Fruit fly (Drosophila melanogaster) whole organism, wandering third instar larva: Measurements from ENCODE around the gene CG43165.
A peak's percentile ranks its signal among the peaks of the same experiment; 100 is the strongest.

ENCODE experiments used
- Abd-B ChIP-seq: fragments of >200 bp; optimal IDR thresholded peaks from 2 replicates; lab custom pipeline; 2017; ENCODE audit warnings: missing biosample characterization, missing genetic modification characterization
- CG32264 ChIP-seq: fragments of 200-800 bp; sonication (Bioruptor generic); optimal IDR thresholded peaks from 2 replicates; lab custom pipeline; 2016; ENCODE audit warnings: missing biosample characterization, missing genetic modification characterization
- CG9705 ChIP-seq: fragments of 200-800 bp; sonication (Bioruptor generic); optimal IDR thresholded peaks from 2 replicates; lab custom pipeline; 2018; ENCODE audit warnings: missing biosample characterization, mild to moderate bottlenecking, missing genetic modification characterization
- CrebA ChIP-seq: fragments of 200-800 bp; sonication (Bioruptor generic); optimal IDR thresholded peaks from 2 replicates; lab custom pipeline; 2016; ENCODE audit warnings: missing biosample characterization, mild to moderate bottlenecking, missing genetic modification characterization, borderline replicate concordance
- Dfd ChIP-seq: fragments of >200 bp; optimal IDR thresholded peaks from 2 replicates; lab custom pipeline; 2017; ENCODE audit warnings: missing biosample characterization, missing genetic modification characterization
- Dif ChIP-seq: fragments of 200-275, 200-300 bp; sonication (Bioruptor generic); optimal IDR thresholded peaks from 2 replicates; lab custom pipeline; 2018; ENCODE audit warnings: missing biosample characterization, missing genetic modification characterization; ENCODE audit not compliant: partially characterized antibody
- GATAd ChIP-seq: sonication (Bioruptor generic); optimal IDR thresholded peaks from 2 replicates; lab custom pipeline; 2016; ENCODE audit warnings: missing biosample characterization, missing genetic modification characterization
- HLH106 ChIP-seq: fragments of 200-800 bp; optimal IDR thresholded peaks from 3 replicates; lab custom pipeline; 2019; ENCODE audit warnings: missing biosample characterization, mild to moderate bottlenecking, missing genetic modification characterization, moderate library complexity
- Hnf4 ChIP-seq: fragments of 200-800 bp; sonication (Bioruptor generic); optimal IDR thresholded peaks from 2 replicates; lab custom pipeline; 2016; ENCODE audit warnings: missing biosample characterization, mild to moderate bottlenecking, missing genetic modification characterization
- Hr78 ChIP-seq: fragments of >200 bp; optimal IDR thresholded peaks from 2 replicates; lab custom pipeline; 2017; ENCODE audit warnings: missing biosample characterization, missing genetic modification characterization
- Hr83 ChIP-seq: fragments of 200-300 bp; sonication (Bioruptor generic); optimal IDR thresholded peaks from 2 replicates; lab custom pipeline; 2016; ENCODE audit warnings: missing biosample characterization, mild to moderate bottlenecking, missing genetic modification characterization, moderate library complexity; ENCODE audit not compliant: poor library complexity, severe bottlenecking
- Jra ChIP-seq: sonication (Bioruptor generic); optimal IDR thresholded peaks from 2 replicates; lab custom pipeline; 2016; ENCODE audit warnings: missing biosample characterization, missing genetic modification characterization
- Mio ChIP-seq: sonication (Bioruptor generic); optimal IDR thresholded peaks from 2 replicates; lab custom pipeline; 2016; ENCODE audit warnings: missing biosample characterization, missing genetic modification characterization
- Myc ChIP-seq: fragments of >200 bp; optimal IDR thresholded peaks from 2 replicates; lab custom pipeline; 2017
- N ChIP-seq: fragments of >200 bp; optimal IDR thresholded peaks from 2 replicates; lab custom pipeline; 2018; ENCODE audit warnings: missing biosample characterization, missing external identifiers, missing genetic modification characterization
- OdsH ChIP-seq: fragments of 200-800 bp; sonication (Bioruptor generic); optimal IDR thresholded peaks from 2 replicates; lab custom pipeline; 2016; ENCODE audit warnings: missing biosample characterization, mild to moderate bottlenecking, missing genetic modification characterization
- Rel ChIP-seq, 2 experiments: fragments of 200-800 bp; sonication (Bioruptor generic) in 1 of 2; optimal IDR thresholded peaks; 2 replicates in 1 of 2; 3 replicates in 1 of 2; lab custom pipeline; 2016 to 2019; ENCODE audit warnings: mild to moderate bottlenecking in 2 of 2, missing biosample characterization in 2 of 2, missing genetic modification characterization in 2 of 2, moderate library complexity in 1 of 2
- Sp1 ChIP-seq: fragments of 200-800 bp; sonication (Bioruptor generic); optimal IDR thresholded peaks from 3 replicates; lab custom pipeline; 2019; ENCODE audit warnings: missing biosample characterization, mild to moderate bottlenecking, missing genetic modification characterization, moderate library complexity
- Vsx2 ChIP-seq: fragments of 200-300, 225-300 bp; sonication (Bioruptor generic); optimal IDR thresholded peaks from 2 replicates; lab custom pipeline; 2018; ENCODE audit warnings: missing biosample characterization, missing genetic modification characterization; ENCODE audit not compliant: partially characterized antibody
- br ChIP-seq: fragments of 200-800 bp; sonication (Bioruptor generic); optimal IDR thresholded peaks from 2 replicates; lab custom pipeline; 2016; ENCODE audit warnings: missing biosample characterization, missing genetic modification characterization
- brk ChIP-seq: fragments of 200-800 bp; sonication (Bioruptor generic); optimal IDR thresholded peaks from 2 replicates; lab custom pipeline; 2016; ENCODE audit warnings: missing biosample characterization, mild to moderate bottlenecking, missing genetic modification characterization
- dl ChIP-seq, 2 experiments: fragments of 175-275, 200-275 bp in 1 of 2; fragments of 200-275 bp in 1 of 2; sonication (Bioruptor generic); optimal IDR thresholded peaks; lab custom pipeline; 2018; ENCODE audit warnings: mild to moderate bottlenecking in 2 of 2, missing biosample characterization in 2 of 2, missing genetic modification characterization in 2 of 2, moderate library complexity in 2 of 2; ENCODE audit not compliant: partially characterized antibody in 2 of 2, insufficient read depth in 1 of 2
- dmrt93B ChIP-seq: fragments of 200-800 bp; sonication (Bioruptor generic); optimal IDR thresholded peaks from 2 replicates; lab custom pipeline; 2018; ENCODE audit warnings: missing biosample characterization, mild to moderate bottlenecking, missing genetic modification characterization
- dsf ChIP-seq: sonication (Bioruptor generic); optimal IDR thresholded peaks from 2 replicates; lab custom pipeline; 2016; ENCODE audit warnings: missing biosample characterization, missing genetic modification characterization, borderline replicate concordance
- ey ChIP-seq: fragments of 200-800 bp; sonication (Bioruptor generic); optimal IDR thresholded peaks from 2 replicates; lab custom pipeline; 2016; ENCODE audit warnings: missing biosample characterization, missing genetic modification characterization
- foxo ChIP-seq, 2 experiments: fragments of 200-800 bp; sonication (Bioruptor generic); optimal IDR thresholded peaks; 2 replicates in 1 of 2; 3 replicates in 1 of 2; lab custom pipeline; 2016 to 2017; ENCODE audit warnings: missing biosample characterization in 2 of 2, missing genetic modification characterization in 2 of 2
- fru ChIP-seq: fragments of 200-800 bp; sonication (Bioruptor generic); optimal IDR thresholded peaks from 3 replicates; lab custom pipeline; 2016; ENCODE audit warnings: missing biosample characterization, mild to moderate bottlenecking, missing genetic modification characterization
- h ChIP-seq: fragments of 200-800 bp; sonication (Bioruptor generic); optimal IDR thresholded peaks from 3 replicates; lab custom pipeline; 2016; ENCODE audit warnings: missing biosample characterization, mild to moderate bottlenecking, missing genetic modification characterization
- jim ChIP-seq: fragments of 175-275, 200-325 bp; sonication (Bioruptor generic); optimal IDR thresholded peaks from 2 replicates; lab custom pipeline; 2016; ENCODE audit warnings: missing biosample characterization, mild to moderate bottlenecking, missing genetic modification characterization
- lola ChIP-seq: fragments of >200 bp; optimal IDR thresholded peaks from 2 replicates; lab custom pipeline; 2017; ENCODE audit warnings: missing biosample characterization, missing genetic modification characterization
- pan ChIP-seq: fragments of >200 bp; optimal IDR thresholded peaks from 2 replicates; lab custom pipeline; 2017
- psq ChIP-seq: fragments of 200-800 bp; sonication (Bioruptor generic); optimal IDR thresholded peaks from 3 replicates; lab custom pipeline; 2017; ENCODE audit warnings: missing biosample characterization, mild to moderate bottlenecking, missing genetic modification characterization, moderate library complexity
- rgr ChIP-seq: fragments of 200-800 bp; sonication (Bioruptor generic); optimal IDR thresholded peaks from 3 replicates; lab custom pipeline; 2016; ENCODE audit warnings: missing biosample characterization, mild to moderate bottlenecking, missing genetic modification characterization
- sage ChIP-seq: fragments of 200-800 bp; sonication (Bioruptor generic); optimal IDR thresholded peaks from 2 replicates; lab custom pipeline; 2016; ENCODE audit warnings: missing biosample characterization, mild to moderate bottlenecking, missing genetic modification characterization
- sv ChIP-seq: fragments of 200-800 bp; sonication (Bioruptor generic); optimal IDR thresholded peaks from 3 replicates; lab custom pipeline; 2016; ENCODE audit warnings: missing biosample characterization, missing genetic modification characterization
- tai ChIP-seq: sonication (Bioruptor generic); optimal IDR thresholded peaks from 2 replicates; lab custom pipeline; 2016; ENCODE audit warnings: missing biosample characterization, missing genetic modification characterization
- usp ChIP-seq: fragments of >200 bp; optimal IDR thresholded peaks from 2 replicates; lab custom pipeline; 2017; ENCODE audit warnings: missing biosample characterization, missing genetic modification characterization
- woc ChIP-seq: sonication (Bioruptor generic); optimal IDR thresholded peaks from 2 replicates; lab custom pipeline; 2016; ENCODE audit warnings: missing biosample characterization, mild to moderate bottlenecking, missing genetic modification characterization

Gene CG43165

DNA sequence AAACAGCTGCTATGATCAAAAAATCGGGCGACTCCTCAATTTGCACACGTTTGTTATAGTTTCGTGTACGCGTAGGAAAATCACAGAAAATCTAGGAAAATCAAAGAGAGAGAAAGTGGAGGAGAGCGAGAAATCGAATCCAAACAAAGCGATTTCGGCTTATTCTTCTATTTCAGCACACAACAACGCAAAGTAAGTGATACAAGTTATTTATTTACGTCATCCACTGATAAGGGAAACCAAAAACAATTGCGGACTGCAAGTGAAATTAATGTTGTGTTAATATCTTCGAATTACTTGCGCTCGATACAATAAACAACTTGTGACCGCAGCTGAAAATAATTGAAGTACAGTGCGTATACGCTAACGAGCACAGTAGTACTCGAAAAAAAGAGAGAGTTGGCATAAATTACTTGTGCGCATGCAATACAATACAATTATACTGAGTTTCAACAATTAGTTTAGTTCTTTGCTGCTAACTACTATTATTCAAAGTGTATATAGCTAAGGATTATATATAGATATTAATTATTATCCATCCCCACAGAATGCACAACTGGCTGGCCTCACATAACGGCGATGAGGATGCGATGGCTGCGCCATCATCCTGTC is 18.8 kb upstream of the CG43165 start:
- no peak for TF ChIP-seq Myc (lab: Kevin White, UChicago)
- no peak for TF ChIP-seq Hnf4 (GFP tag; lab: Kevin White, UChicago)
- no peak for TF ChIP-seq OdsH (GFP tag; lab: Kevin White, UChicago)
- TF ChIP-seq dsf, result no peak
- no peak for TF ChIP-seq dmrt93B (GFP tag; lab: Kevin White, UChicago)
- no peak for TF ChIP-seq Jra
- no peak for TF ChIP-seq brk (GFP tag; lab: Kevin White, UChicago)
- no peak for TF ChIP-seq usp
- no peak for TF ChIP-seq CG32264 (GFP tag; lab: Kevin White, UChicago)
- no peak for TF ChIP-seq woc (GFP tag; lab: Kevin White, UChicago)
- TF ChIP-seq pan (lab: Kevin White, UChicago), result no peak
- TF ChIP-seq, all 38 proteins: peak for 0

DNA sequence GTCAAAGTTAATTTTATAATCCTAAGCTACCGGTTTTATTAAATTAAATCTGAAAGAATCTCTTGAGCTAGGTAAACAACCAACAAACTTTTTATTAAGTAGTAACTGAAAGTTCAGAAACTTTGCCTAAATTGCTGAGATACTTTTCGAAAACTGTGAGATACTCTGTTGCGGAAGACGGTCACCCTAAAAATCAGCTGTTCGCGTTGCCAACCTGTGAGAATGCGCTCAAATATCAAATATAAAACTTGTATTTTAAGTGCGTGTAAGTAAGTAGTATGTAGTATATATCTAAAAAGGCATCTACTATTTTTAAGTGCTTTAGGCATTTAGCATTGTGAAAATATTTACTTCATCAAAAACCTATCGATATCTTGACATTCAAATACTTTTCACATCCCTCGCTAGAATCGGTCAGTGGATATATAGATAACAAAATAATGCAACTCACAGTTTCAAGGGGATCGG is 18.2 kb upstream of the CG43165 start, which contains the start of the genes CG31955 and CG2818:
Gene CG31955 (minus strand): TSS at position 157 of the 468 bp plus-strand sequence.
Gene CG2818 (plus strand): TSS at position 412 of the 468 bp plus-strand sequence.
- peak; percentile 47 for TF ChIP-seq h (GFP tag; lab: Kevin White, UChicago)
- no peak for TF ChIP-seq Dif
- no peak for TF ChIP-seq Hnf4 (GFP tag; lab: Kevin White, UChicago)
- TF ChIP-seq br (GFP tag; lab: Kevin White, UChicago), result no peak
- TF ChIP-seq jim (GFP tag; lab: Kevin White, UChicago), result no peak
- no peak for TF ChIP-seq Vsx2
- no peak for TF ChIP-seq brk (GFP tag; lab: Kevin White, UChicago)
- peak; percentile 6 for TF ChIP-seq fru (GFP tag; lab: Kevin White, UChicago)
- no peak for TF ChIP-seq dl (GFP tag; optimal IDR thresholded peaks at IDR 0.05; lab: Kevin White, UChicago; ENCODE audit: insufficient read depth in 1 of 2, partially characterized antibody in 2 of 2)
- no peak for TF ChIP-seq CrebA
- TF ChIP-seq dsf, result no peak
- peak; percentile 55 for TF ChIP-seq Myc (lab: Kevin White, UChicago)
- no peak for TF ChIP-seq Hr78 (GFP tag; lab: Kevin White, UChicago)
- peak; percentile 47 for TF ChIP-seq Jra
- no peak for TF ChIP-seq Rel (GFP tag; optimal IDR thresholded peaks at IDR 0.05; lab: Kevin White, UChicago)
- peak; percentile 9 for TF ChIP-seq Rel (tag; optimal IDR thresholded peaks at IDR 0.05; lab: Kevin White, UChicago)
- TF ChIP-seq OdsH (GFP tag; lab: Kevin White, UChicago), result peak; percentile 18
- no peak for TF ChIP-seq Mio (GFP tag; lab: Kevin White, UChicago)
- no peak for TF ChIP-seq Abd-B (GFP tag; lab: Kevin White, UChicago)
- TF ChIP-seq HLH106 (tag; lab: Kevin White, UChicago), result peak; percentile 17
- TF ChIP-seq psq (GFP tag; lab: Kevin White, UChicago), result peak; percentile 3
- no peak for TF ChIP-seq lola (GFP tag; lab: Kevin White, UChicago)
- TF ChIP-seq Sp1 (GFP tag; lab: Kevin White, UChicago), result no peak
- no peak for TF ChIP-seq CG9705
- no peak for TF ChIP-seq Dfd (GFP tag; lab: Kevin White, UChicago)
- TF ChIP-seq tai (GFP tag; lab: Kevin White, UChicago), result no peak
- TF ChIP-seq usp, result no peak
- TF ChIP-seq GATAd (GFP tag; lab: Kevin White, UChicago), result peak; percentile 1
- no peak for TF ChIP-seq Hr83
- TF ChIP-seq sage (GFP tag; lab: Kevin White, UChicago), result no peak
- TF ChIP-seq sv (GFP tag; lab: Kevin White, UChicago), result no peak
- peak; percentile 47 for TF ChIP-seq rgr (GFP tag; lab: Kevin White, UChicago)
- TF ChIP-seq woc (GFP tag; lab: Kevin White, UChicago), result peak; percentile 34
- no peak for TF ChIP-seq dmrt93B (GFP tag; lab: Kevin White, UChicago)
- peak; percentile 28 to 32 for TF ChIP-seq foxo (GFP tag; optimal IDR thresholded peaks at IDR 0.05; lab: Kevin White, UChicago)
- TF ChIP-seq pan (lab: Kevin White, UChicago), result no peak
- TF ChIP-seq ey (GFP tag; lab: Kevin White, UChicago), result peak; percentile 38
- TF ChIP-seq CG32264 (GFP tag; lab: Kevin White, UChicago), result no peak
- TF ChIP-seq N (GFP tag; lab: Kevin White, UChicago), result no peak
- TF ChIP-seq, all 38 proteins: peak for 13
